Worm (Caenorhabditis elegans): ENCODE data around the gene del-6.

- TF ChIP-seq T07F8.4 (tag; optimal IDR thresholded peaks at IDR 0.05) (no peak), nhr-27 (tag; optimal IDR thresholded peaks at IDR 0.05) (no peak), B0261.1 (tag; optimal IDR thresholded peaks at IDR 0.05) (no peak), efl-1 (GFP tag; optimal IDR thresholded peaks at IDR 0.05) (no peak), lin-35 (GFP tag; optimal IDR thresholded peaks at IDR 0.05) (no peak), F57C9.4 (tag; optimal IDR thresholded peaks at IDR 0.05) (no peak), tbp1 (GFP tag; optimal IDR thresholded peaks at IDR 0.05) (no peak), unc-62 (GFP tag; optimal IDR thresholded peaks at IDR 0.05) (no peak), aptf-3 (GFP tag; IDR thresholded peaks at IDR 0.05) (no peak)
These were observed 16.4 kb upstream of the del-6 start for ce11 chrV:10556362-10556761.
